Worm (Caenorhabditis elegans) whole organism, early embryonic: ENCODE data around the gene comt-1.

Source experiments
- B0310.2 ChIP-seq: sonication (generic microtip); optimal IDR thresholded peaks from 2 replicates; lab custom pipeline; 2016; ENCODE audit warnings: mild to moderate bottlenecking, missing genetic modification characterization, missing compliant biosample characterization
- F13C5.2 ChIP-seq: sonication (generic microtip); optimal IDR thresholded peaks from 2 replicates; lab custom pipeline; 2017; ENCODE audit warnings: mild to moderate bottlenecking, missing genetic modification characterization, inconsistent platforms, missing compliant biosample characterization
- aly-1 ChIP-seq: sonication (generic microtip); optimal IDR thresholded peaks from 2 replicates; lab custom pipeline; 2016; ENCODE audit warnings: missing genetic modification characterization, missing compliant biosample characterization
- ama-1 ChIP-seq: fragments of 150-350 bp; optimal IDR thresholded peaks from 2 replicates; lab custom pipeline; 2014
- ceh-13 ChIP-seq: fragments of 200-800 bp; sonication (Bioruptor generic); optimal IDR thresholded peaks from 2 replicates; lab custom pipeline; 2018; ENCODE audit warnings: mild to moderate bottlenecking, missing genetic modification characterization, missing compliant biosample characterization
- ceh-36 ChIP-seq: sonication (generic microtip); optimal IDR thresholded peaks from 2 replicates; lab custom pipeline; 2016; ENCODE audit warnings: missing genetic modification characterization, inconsistent platforms, missing compliant biosample characterization
- ets-7 ChIP-seq: sonication (generic microtip); optimal IDR thresholded peaks from 2 replicates; lab custom pipeline; 2016; ENCODE audit warnings: missing genotype, missing genetic modification characterization, missing compliant biosample characterization
- flt-1 ChIP-seq: fragments of 200-800 bp; sonication (Bioruptor generic); IDR thresholded peaks from 2 replicates; pipeline ENCODE4 v1.3.6; 2022; ENCODE audit warnings: missing genetic modification characterization, missing compliant biosample characterization
- hmbx-1 ChIP-seq: sonication (generic microtip); optimal IDR thresholded peaks from 2 replicates; lab custom pipeline; 2016; ENCODE audit warnings: mild to moderate bottlenecking, missing genetic modification characterization, missing compliant biosample characterization
- hmg-4 ChIP-seq: fragments of 200-800 bp; sonication (Bioruptor generic); optimal IDR thresholded peaks from 2 replicates; lab custom pipeline; 2018; ENCODE audit warnings: mild to moderate bottlenecking, missing genetic modification characterization, missing compliant biosample characterization
- hnd-1 ChIP-seq: sonication (generic microtip); optimal IDR thresholded peaks from 2 replicates; lab custom pipeline; 2016; ENCODE audit warnings: missing genetic modification characterization, missing compliant biosample characterization
- pes-1 ChIP-seq: fragments of 200-800 bp; sonication (Bioruptor generic); IDR thresholded peaks from 2 replicates; pipeline ENCODE4 v1.3.6; 2022; ENCODE audit warnings: missing genetic modification reagents, missing genetic modification characterization, missing compliant biosample characterization
- scrt-1 ChIP-seq: fragments of 200-800 bp; sonication (Bioruptor generic); IDR thresholded peaks from 2 replicates; pipeline ENCODE4 v1.3.6; 2022; ENCODE audit warnings: missing genetic modification characterization, missing compliant biosample characterization
- sea-1 ChIP-seq: fragments of 200-800 bp; sonication (Bioruptor generic); conservative IDR thresholded peaks from 2 replicates; pipeline ENCODE4 v1.3.6; 2022; ENCODE audit warnings: missing genetic modification characterization, missing compliant biosample characterization
- tbx-11 ChIP-seq: fragments of 200-800 bp; sonication (Bioruptor generic); IDR thresholded peaks from 2 replicates; pipeline ENCODE4 v1.3.6; 2022; ENCODE audit warnings: missing genetic modification characterization, missing compliant biosample characterization
- tbx-37 ChIP-seq: fragments of 200-800 bp; sonication (Bioruptor generic); conservative IDR thresholded peaks from 2 replicates; pipeline ENCODE4 v1.3.6; 2022; ENCODE audit warnings: missing genetic modification reagents, missing genetic modification characterization, missing compliant biosample characterization
- tra-4 ChIP-seq: sonication (generic microtip); optimal IDR thresholded peaks from 2 replicates; lab custom pipeline; 2017; ENCODE audit warnings: missing genetic modification characterization, missing compliant biosample characterization

The comt-1 gene

ce11 chrX:2820148-2820547, 42.1 kb downstream of the comt-1 start, which contains the start of gene tsp-6:
Gene tsp-6 (plus strand): TSS chrX:2820448.
- TF ChIP-seq hmbx-1 (tag; lab: Kevin White, UChicago) (no peak), flt-1 (no peak), hmg-4 (no peak)

ce11 chrX:2819747-2820146, 42.5 kb downstream of the comt-1 start:
- no peak for TF ChIP-seq sea-1

DNA sequence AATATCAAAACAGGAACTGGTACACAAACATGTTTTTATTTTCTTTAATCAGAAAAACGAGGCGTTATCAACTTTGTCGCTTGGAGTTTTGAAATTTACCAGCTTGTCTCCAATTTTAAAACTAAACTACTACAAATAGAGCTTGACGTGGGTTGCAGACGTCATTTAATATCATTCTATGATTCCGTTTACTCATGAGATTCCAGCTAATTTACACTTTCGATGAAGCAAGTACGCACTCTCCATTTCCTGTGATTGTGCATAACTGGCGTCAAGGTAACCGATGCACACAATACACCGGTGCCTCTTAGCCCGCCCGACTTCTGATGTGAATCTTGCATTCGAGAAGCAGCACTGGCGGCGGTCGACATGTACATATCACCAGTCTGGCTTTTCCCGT, 43.4 kb downstream of the comt-1 start:
- no peak for TF ChIP-seq F13C5.2 (tag; lab: Kevin White, UChicago)
- TF ChIP-seq ama-1 = no peak
- no peak for TF ChIP-seq pes-1 (GFP tag; lab: Robert Waterston, UW)
- no peak for TF ChIP-seq flt-1
- TF ChIP-seq tbx-37 = no peak
- no peak for TF ChIP-seq hmg-4
- TF ChIP-seq aly-1 (tag; lab: Kevin White, UChicago) = no peak
- TF ChIP-seq hnd-1 = no peak
- no peak for TF ChIP-seq ceh-13 (GFP tag; lab: Kevin White, UChicago)
- no peak for TF ChIP-seq ceh-36 (tag; lab: Kevin White, UChicago)
- TF ChIP-seq hmbx-1 (tag; lab: Kevin White, UChicago) = no peak
- TF ChIP-seq scrt-1 = no peak
- no peak for TF ChIP-seq ets-7
- TF ChIP-seq tra-4 = no peak

DNA sequence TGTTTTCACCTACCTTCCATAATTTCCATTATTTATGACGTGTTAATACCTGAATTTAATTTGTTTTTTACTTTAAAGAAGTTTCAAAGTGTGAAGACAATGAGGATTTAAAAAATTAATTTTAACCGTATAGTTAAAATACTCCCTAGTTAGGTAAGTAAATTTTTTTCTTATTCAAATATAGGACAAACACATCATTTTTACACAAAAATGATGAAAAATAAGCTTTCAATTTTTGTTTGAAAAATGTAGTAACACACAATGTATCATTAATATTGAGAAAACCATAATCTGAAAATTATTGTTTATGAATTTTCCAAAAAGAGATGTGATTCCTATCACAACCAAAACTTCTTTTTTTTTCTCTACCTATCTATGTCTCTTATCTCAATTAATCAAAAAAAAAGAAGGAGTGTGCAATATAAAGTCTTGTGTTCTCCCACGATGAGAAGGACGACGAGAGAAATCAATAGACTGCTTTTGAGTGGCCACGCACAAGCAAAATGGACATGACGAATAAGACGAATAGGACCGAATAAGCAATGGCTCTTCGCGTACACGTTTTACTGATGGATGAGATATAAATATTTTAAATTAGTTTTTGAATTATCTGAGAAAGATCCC, 48.1 kb downstream of the comt-1 start, which contains the start of gene C14A11.6:
Gene C14A11.6, minus strand, starts transcription at position 51 of the 624 bp plus-strand sequence.
- TF ChIP-seq tbx-37 = no peak
- TF ChIP-seq B0310.2 = no peak
- no peak for TF ChIP-seq hnd-1
- TF ChIP-seq sea-1 = no peak
- TF ChIP-seq ceh-36 (tag; lab: Kevin White, UChicago) = no peak
- no peak for TF ChIP-seq tra-4

DNA sequence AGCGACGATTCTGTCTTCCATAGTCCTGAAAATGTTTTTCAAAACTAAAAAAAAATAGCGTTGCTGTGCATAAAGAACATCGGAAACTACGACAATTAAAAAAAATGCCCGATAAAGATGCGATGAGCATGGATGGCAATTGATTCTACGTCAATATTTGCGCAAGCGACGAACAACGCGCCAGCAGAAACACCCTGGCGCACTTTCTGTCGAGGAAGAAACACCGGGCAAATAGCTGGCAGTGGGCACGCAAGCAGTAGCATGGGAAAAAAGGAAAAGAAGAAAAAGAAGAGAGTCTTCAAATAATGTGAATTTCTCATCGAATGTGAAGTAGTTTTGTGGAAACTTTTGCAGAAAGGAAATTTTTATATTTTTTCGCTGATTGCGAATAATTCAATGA, 52.7 kb downstream of the comt-1 start, which contains the start of gene C14A11.9:
Gene C14A11.9, minus strand, starts transcription at position 27 of the 400 bp plus-strand sequence.
- TF ChIP-seq ama-1 (no peak), tbx-11 (GFP tag; lab: Robert Waterston, UW) (peak; percentile 66), ceh-36 (tag; lab: Kevin White, UChicago) (no peak), F13C5.2 (tag; lab: Kevin White, UChicago) (peak; percentile 82), ceh-13 (GFP tag; lab: Kevin White, UChicago) (no peak), B0310.2 (no peak), tra-4 (no peak), scrt-1 (peak; percentile 30; the same call in 1 of the 2 replicates), sea-1 (0 out of 2 replicates have a peak, but pooled peaks have one; percentile 31), hmg-4 (peak; percentile 85), ets-7 (no peak), flt-1 (peak; percentile 60), hmbx-1 (tag; lab: Kevin White, UChicago) (no peak), aly-1 (tag; lab: Kevin White, UChicago) (no peak), pes-1 (GFP tag; lab: Robert Waterston, UW) (peak; percentile 64; the same call in 1 of the 2 replicates), tbx-37 (peak; percentile 26; the same call in 1 of the 2 replicates), hnd-1 (peak; percentile 36)
